Worm (Caenorhabditis elegans): Measurements from ENCODE around the gene srab-7.

DNA sequence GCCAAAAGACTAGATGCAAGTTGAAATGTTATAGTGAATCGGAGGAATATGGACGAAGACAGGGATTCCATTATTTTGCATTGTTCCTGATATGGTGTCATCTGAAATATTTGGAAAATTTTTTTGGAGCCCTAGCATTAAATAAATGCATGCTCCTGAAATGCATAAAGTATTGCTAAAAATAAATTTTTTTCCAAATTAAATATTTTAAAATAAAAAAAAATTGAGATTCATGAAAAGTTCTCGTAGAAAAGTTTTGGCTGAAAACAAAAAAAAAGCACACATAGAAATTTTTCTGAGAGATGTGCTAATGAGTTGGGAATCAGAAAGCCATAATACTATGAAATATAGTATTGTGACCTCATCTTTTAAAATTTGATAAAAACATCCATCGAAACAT, at the start of gene srab-7:
- TF ChIP-seq nhr-10 (tag; optimal IDR thresholded peaks at IDR 0.05) (no peak), unc-55 (GFP tag; optimal IDR thresholded peaks at IDR 0.05) (no peak), egl-27 (tag; optimal IDR thresholded peaks at IDR 0.05) (no peak), nhr-77 (tag; optimal IDR thresholded peaks at IDR 0.05) (no peak)

Data from whole organism, L2 larva.